Worm (Caenorhabditis elegans) whole organism, L1 larva: ENCODE results near the gene F53F1.6.

Source experiments
- efl-1 ChIP-seq, 4 experiments: fragments of 150-350 bp; optimal IDR thresholded peaks in 3 of 4; peaks in 1 of 4; 1 replicate in 1 of 4; 2 replicates in 3 of 4; lab custom pipeline; 2014; ENCODE audit warnings: missing biosample characterization in 2 of 4, missing genetic modification characterization in 2 of 4, missing genetic modification reagents in 2 of 4
- fkh-10 ChIP-seq: sonication (generic microtip); optimal IDR thresholded peaks from 2 replicates; lab custom pipeline; 2017; ENCODE audit warnings: missing biosample characterization, missing genetic modification reagents, missing genetic modification characterization
- fkh-8 ChIP-seq: sonication (generic microtip); optimal IDR thresholded peaks from 2 replicates; lab custom pipeline; 2016; ENCODE audit warnings: mild to moderate bottlenecking, missing genetic modification characterization, missing compliant biosample characterization
- jun-1 ChIP-seq: fragments of 150-350 bp; optimal IDR thresholded peaks from 2 replicates; lab custom pipeline; 2014; ENCODE audit warnings: missing biosample characterization, missing genetic modification reagents, missing genetic modification characterization
- nhr-11 ChIP-seq: fragments of 150-350 bp; optimal IDR thresholded peaks from 2 replicates; lab custom pipeline; 2014; ENCODE audit warnings: missing biosample characterization, missing genetic modification characterization

ce11 chrV:13406032-13406431 lies 11.4 kb downstream of the F53F1.6 start, which contains the start of gene cutl-1:
- TF ChIP-seq jun-1 (tag; lab: Kevin White, UChicago): no peak
- TF ChIP-seq efl-1 (optimal IDR thresholded peaks at IDR 0.05; lab: Kevin White, UChicago): no peak
- TF ChIP-seq efl-1 (GFP tag; optimal IDR thresholded peaks at IDR 0.05 in 1 of 2; lab: Kevin White, UChicago): no peak
- no peak for TF ChIP-seq nhr-11 (tag; lab: Kevin White, UChicago)
- TF ChIP-seq fkh-8 (tag; lab: Kevin White, UChicago): no peak
- no peak for TF ChIP-seq fkh-10 (GFP tag; lab: Kevin White, UChicago)
